Worm (Caenorhabditis elegans) whole organism, young adult: ENCODE measurements around the gene T08D10.4.

Experiments used
- B0035.1 ChIP-seq: sonication (generic microtip); optimal IDR thresholded peaks from 2 replicates; lab custom pipeline; 2016; ENCODE audit warnings: missing genetic modification characterization, mild to moderate bottlenecking, missing compliant biosample characterization, missing genotype, missing genetic modification reagents
- D2030.7 ChIP-seq: fragments of 200-800 bp; sonication (Bioruptor generic); IDR thresholded peaks from 2 replicates; pipeline ENCODE4 v1.3.6; 2022; ENCODE audit warnings: missing genetic modification reagents, missing genetic modification characterization, missing compliant biosample characterization
- F23B12.7 ChIP-seq: sonication (generic microtip); optimal IDR thresholded peaks from 2 replicates; lab custom pipeline; 2017; ENCODE audit warnings: missing genetic modification characterization, mild to moderate bottlenecking, missing compliant biosample characterization, antibody characterized with exemption, moderate library complexity; ENCODE audit not compliant: insufficient read depth
- F33H1.4 ChIP-seq: fragments of 200-800 bp; sonication (Bioruptor generic); IDR thresholded peaks from 2 replicates; pipeline ENCODE4 v1.3.6; 2022; ENCODE audit warnings: missing genetic modification reagents, missing genetic modification characterization, missing compliant biosample characterization
- F49E8.2 ChIP-seq: sonication (generic microtip); optimal IDR thresholded peaks from 3 replicates; lab custom pipeline; 2017; ENCODE audit warnings: missing genetic modification characterization, mild to moderate bottlenecking, missing compliant biosample characterization, antibody characterized with exemption, moderate library complexity; ENCODE audit not compliant: insufficient read depth
- Y53G8AR.9 ChIP-seq: fragments of 200-800 bp; sonication (Bioruptor generic); conservative IDR thresholded peaks from 2 replicates; pipeline ENCODE4 v1.3.6; 2022; ENCODE audit warnings: missing genetic modification reagents, missing genetic modification characterization, missing compliant biosample characterization
- Y56A3A.18 ChIP-seq: fragments of 200-800 bp; sonication (Bioruptor generic); IDR thresholded peaks from 2 replicates; pipeline ENCODE4 v1.3.6; 2022; ENCODE audit warnings: missing genetic modification reagents, missing genetic modification characterization, missing compliant biosample characterization
- Y67H2A.10 ChIP-seq: fragments of 200-800 bp; sonication (Bioruptor generic); conservative IDR thresholded peaks from 2 replicates; pipeline ENCODE4 v1.3.6; 2022; ENCODE audit warnings: missing genetic modification reagents, missing genetic modification characterization, missing compliant biosample characterization
- attf-3 ChIP-seq: fragments of 200-800 bp; sonication (Bioruptor generic); conservative IDR thresholded peaks from 2 replicates; pipeline ENCODE4 v1.3.6; 2022; ENCODE audit warnings: missing genetic modification reagents, missing genetic modification characterization, missing compliant biosample characterization
- attf-5 ChIP-seq: fragments of 200-800 bp; sonication (Bioruptor generic); optimal IDR thresholded peaks from 2 replicates; lab custom pipeline; 2018; ENCODE audit warnings: mild to moderate bottlenecking, missing genetic modification characterization, missing compliant biosample characterization
- ccch-3 ChIP-seq: fragments of 200-800 bp; sonication (Bioruptor generic); optimal IDR thresholded peaks from 2 replicates; lab custom pipeline; 2018; ENCODE audit warnings: mild to moderate bottlenecking, missing genetic modification characterization, missing compliant biosample characterization
- cebp-2 ChIP-seq: fragments of 200-800 bp; sonication (Bioruptor generic); IDR thresholded peaks from 2 replicates; pipeline ENCODE4 v1.3.6; 2022; ENCODE audit warnings: missing genetic modification characterization, missing compliant biosample characterization
- ceh-27 ChIP-seq: fragments of 200-800 bp; sonication (Bioruptor generic); optimal IDR thresholded peaks from 2 replicates; lab custom pipeline; 2018; ENCODE audit warnings: mild to moderate bottlenecking, missing genetic modification characterization, moderate library complexity, missing compliant biosample characterization
- ceh-58 ChIP-seq: fragments of 200-800 bp; sonication (Bioruptor generic); IDR thresholded peaks from 2 replicates; pipeline ENCODE4 v1.3.6; 2022; ENCODE audit warnings: missing genetic modification characterization, missing compliant biosample characterization
- ceh-79 ChIP-seq: sonication (generic microtip); optimal IDR thresholded peaks from 2 replicates; lab custom pipeline; 2017; ENCODE audit warnings: mild to moderate bottlenecking, missing genetic modification characterization, missing compliant biosample characterization
- chd-7 ChIP-seq: sonication (generic microtip); optimal IDR thresholded peaks from 2 replicates; lab custom pipeline; 2016; ENCODE audit warnings: mild to moderate bottlenecking, missing genetic modification characterization, moderate library complexity, missing compliant biosample characterization
- dox-1 ChIP-seq: fragments of 200-800 bp; sonication (Bioruptor generic); IDR thresholded peaks from 2 replicates; pipeline ENCODE4 v1.3.6; 2022; ENCODE audit warnings: missing genetic modification reagents, missing genetic modification characterization, missing compliant biosample characterization
- dpff-1 ChIP-seq: sonication (generic microtip); optimal IDR thresholded peaks from 2 replicates; lab custom pipeline; 2017; ENCODE audit warnings: mild to moderate bottlenecking, missing genetic modification characterization, missing compliant biosample characterization
- hlh-12 ChIP-seq: sonication (generic microtip); optimal IDR thresholded peaks from 2 replicates; lab custom pipeline; 2016; ENCODE audit warnings: missing genetic modification characterization, missing compliant biosample characterization
- hlh-26 ChIP-seq: fragments of 200-800 bp; sonication (Bioruptor generic); conservative IDR thresholded peaks from 2 replicates; pipeline ENCODE4 v1.3.6; 2022; ENCODE audit warnings: missing genetic modification reagents, missing genetic modification characterization, missing compliant biosample characterization
- hmg-1.2 ChIP-seq: fragments of 200-800 bp; sonication (Bioruptor generic); IDR thresholded peaks from 2 replicates; pipeline ENCODE4 v1.3.6; 2022; ENCODE audit warnings: missing genetic modification reagents, missing genetic modification characterization, missing compliant biosample characterization
- hmg-20 ChIP-seq: fragments of 200-800 bp; sonication (Bioruptor generic); IDR thresholded peaks from 2 replicates; pipeline ENCODE4 v1.3.6; 2022; ENCODE audit warnings: missing genetic modification reagents, missing genetic modification characterization, missing compliant biosample characterization
- lsl-1 ChIP-seq: fragments of 200-800 bp; sonication (Bioruptor generic); optimal IDR thresholded peaks from 2 replicates; lab custom pipeline; 2018; ENCODE audit warnings: mild to moderate bottlenecking, missing genetic modification characterization, moderate library complexity, missing compliant biosample characterization
- madf-3 ChIP-seq: fragments of 200-800 bp; sonication (Bioruptor generic); IDR thresholded peaks from 2 replicates; pipeline ENCODE4 v1.3.6; 2022; ENCODE audit warnings: missing genetic modification reagents, missing genetic modification characterization, missing compliant biosample characterization
- madf-6 ChIP-seq: fragments of 200-800 bp; sonication (Bioruptor generic); IDR thresholded peaks from 2 replicates; pipeline ENCODE4 v1.3.6; 2022; ENCODE audit warnings: missing genetic modification reagents, missing genetic modification characterization, missing compliant biosample characterization
- mcd-1 ChIP-seq: fragments of 200-800 bp; sonication (Bioruptor generic); IDR thresholded peaks from 2 replicates; pipeline ENCODE4 v1.3.6; 2022; ENCODE audit warnings: missing genetic modification reagents, missing genetic modification characterization, missing compliant biosample characterization
- nfya-2 ChIP-seq: fragments of 200-800 bp; sonication (Bioruptor generic); IDR thresholded peaks from 2 replicates; pipeline ENCODE4 v1.3.6; 2022; ENCODE audit warnings: missing genetic modification reagents, missing genetic modification characterization, missing compliant biosample characterization
- nfyb-1 ChIP-seq: fragments of 200-800 bp; sonication (Bioruptor generic); IDR thresholded peaks from 2 replicates; pipeline ENCODE4 v1.3.6; 2022; ENCODE audit warnings: missing genetic modification reagents, missing genetic modification characterization, missing compliant biosample characterization
- nhr-179 ChIP-seq: sonication (generic microtip); optimal IDR thresholded peaks from 2 replicates; lab custom pipeline; 2016; ENCODE audit warnings: mild to moderate bottlenecking, missing genetic modification characterization, missing compliant biosample characterization
- nhr-27 ChIP-seq: fragments of 200-800 bp; sonication (Bioruptor generic); optimal IDR thresholded peaks from 2 replicates; lab custom pipeline; 2018; ENCODE audit warnings: mild to moderate bottlenecking, missing genetic modification characterization, moderate library complexity, missing compliant biosample characterization
- nhr-80 ChIP-seq: sonication (generic microtip); optimal IDR thresholded peaks from 2 replicates; lab custom pipeline; 2016; ENCODE audit warnings: missing genetic modification characterization, missing compliant biosample characterization
- pha-4 ChIP-seq: fragments of 150-350 bp; sonication (generic microtip); optimal IDR thresholded peaks from 2 replicates; lab custom pipeline; 2014; ENCODE audit warnings: missing biosample characterization, missing genetic modification reagents, missing genetic modification characterization
- rpc-1 ChIP-seq, 2 experiments: fragments of 150-350 bp in 1 of 2; sonication (generic microtip) in 1 of 2; optimal IDR thresholded peaks; 2 replicates each; lab custom pipeline; 2014 to 2018; ENCODE audit warnings: missing biosample characterization in 1 of 2, missing genetic modification characterization in 1 of 2, missing genetic modification reagents in 1 of 2, missing genotype in 1 of 2
- snpc-3.4 ChIP-seq: sonication (generic microtip); optimal IDR thresholded peaks from 2 replicates; lab custom pipeline; 2017; ENCODE audit warnings: missing genetic modification characterization, mild to moderate bottlenecking, missing compliant biosample characterization, antibody characterized with exemption, moderate library complexity, missing genotype, missing genetic modification reagents
- tbp1 ChIP-seq: fragments of 200-800 bp; sonication (Bioruptor generic); optimal IDR thresholded peaks from 2 replicates; lab custom pipeline; 2018; ENCODE audit warnings: mild to moderate bottlenecking, missing genetic modification characterization, missing compliant biosample characterization
- tbx-9 ChIP-seq: sonication (generic microtip); optimal IDR thresholded peaks from 2 replicates; lab custom pipeline; 2016; ENCODE audit warnings: borderline replicate concordance, missing genetic modification characterization, inconsistent platforms, missing compliant biosample characterization
- ztf-22 ChIP-seq: fragments of 200-800 bp; sonication (Bioruptor generic); optimal IDR thresholded peaks from 2 replicates; lab custom pipeline; 2018; ENCODE audit warnings: mild to moderate bottlenecking, missing genetic modification characterization, moderate library complexity, missing compliant biosample characterization
- ztf-28 ChIP-seq: fragments of 200-800 bp; sonication (Bioruptor generic); IDR thresholded peaks from 2 replicates; pipeline ENCODE4 v1.3.6; 2022; ENCODE audit warnings: missing genetic modification reagents, missing genetic modification characterization, missing compliant biosample characterization
- ztf-6 ChIP-seq: fragments of 200-800 bp; sonication (Bioruptor generic); IDR thresholded peaks from 2 replicates; pipeline ENCODE4 v1.3.6; 2022; ENCODE audit warnings: missing genetic modification reagents, missing genetic modification characterization, missing compliant biosample characterization

T08D10.4 gene

DNA sequence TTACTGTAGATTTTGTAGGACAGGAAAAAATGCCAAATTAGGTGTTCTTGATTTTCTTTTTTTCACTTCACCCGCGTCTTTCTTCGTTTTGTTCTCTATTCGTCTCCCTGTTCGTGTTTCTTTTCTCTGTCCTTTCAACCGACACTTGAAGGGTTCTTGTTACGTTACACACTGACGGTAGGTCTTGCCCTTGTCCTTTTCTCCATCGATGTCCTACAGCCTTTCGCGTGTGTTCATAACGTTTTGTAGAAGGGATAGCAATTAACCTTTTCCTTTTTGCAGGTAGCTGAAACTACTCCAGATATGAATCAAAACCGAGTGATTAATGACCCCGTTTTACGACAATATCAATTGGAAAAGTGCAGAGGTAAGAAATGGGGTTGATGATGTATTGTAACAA lies 29.0 kb downstream of the T08D10.4 start, which contains the start of gene F55G7.1 (continued):
- TF ChIP-seq ceh-27 (GFP tag; lab: Kevin White, UChicago) (peak; percentile 60), hlh-12 (tag; lab: Kevin White, UChicago) (no peak), F49E8.2 (tag; lab: Kevin White, UChicago) (no peak), ztf-22 (no peak), hmg-20 (GFP tag; lab: Robert Waterston, UW) (peak; percentile 18; the same call in 1 of the 2 replicates), nhr-27 (tag; lab: Kevin White, UChicago) (no peak), lsl-1 (GFP tag; lab: Kevin White, UChicago) (no peak), hlh-26 (no peak), Y53G8AR.9 (GFP tag; lab: Robert Waterston, UW) (no peak; the same call in 1 of the 2 replicates), ztf-6 (GFP tag; lab: Robert Waterston, UW) (no peak), madf-3 (GFP tag; lab: Robert Waterston, UW) (no peak), chd-7 (tag; lab: Kevin White, UChicago) (no peak), dpff-1 (tag; lab: Kevin White, UChicago) (no peak), attf-5 (GFP tag; lab: Kevin White, UChicago) (no peak), F23B12.7 (tag; lab: Kevin White, UChicago) (peak; percentile 21), tbp1 (GFP tag; lab: Kevin White, UChicago) (no peak), B0035.1 (tag; lab: Kevin White, UChicago) (no peak), ccch-3 (GFP tag; lab: Kevin White, UChicago) (no peak), Y56A3A.18 (GFP tag; lab: Robert Waterston, UW) (peak; percentile 63; the same call in 1 of the 2 replicates), hmg-1.2 (GFP tag; lab: Robert Waterston, UW) (no peak; the same call in 1 of the 2 replicates), nhr-80 (tag; lab: Kevin White, UChicago) (peak; percentile 46), dox-1 (GFP tag; lab: Robert Waterston, UW) (peak; percentile 71; the same call in 1 of the 2 replicates), D2030.7 (GFP tag; lab: Robert Waterston, UW) (no peak), ceh-79 (tag; lab: Kevin White, UChicago) (no peak), cebp-2 (GFP tag; lab: Robert Waterston, UW) (no peak), nhr-179 (no peak), rpc-1 (optimal IDR thresholded peaks at IDR 0.05; lab: Kevin White, UChicago) (no peak), rpc-1 (tag; optimal IDR thresholded peaks at IDR 0.05; lab: Kevin White, UChicago) (no peak)

DNA sequence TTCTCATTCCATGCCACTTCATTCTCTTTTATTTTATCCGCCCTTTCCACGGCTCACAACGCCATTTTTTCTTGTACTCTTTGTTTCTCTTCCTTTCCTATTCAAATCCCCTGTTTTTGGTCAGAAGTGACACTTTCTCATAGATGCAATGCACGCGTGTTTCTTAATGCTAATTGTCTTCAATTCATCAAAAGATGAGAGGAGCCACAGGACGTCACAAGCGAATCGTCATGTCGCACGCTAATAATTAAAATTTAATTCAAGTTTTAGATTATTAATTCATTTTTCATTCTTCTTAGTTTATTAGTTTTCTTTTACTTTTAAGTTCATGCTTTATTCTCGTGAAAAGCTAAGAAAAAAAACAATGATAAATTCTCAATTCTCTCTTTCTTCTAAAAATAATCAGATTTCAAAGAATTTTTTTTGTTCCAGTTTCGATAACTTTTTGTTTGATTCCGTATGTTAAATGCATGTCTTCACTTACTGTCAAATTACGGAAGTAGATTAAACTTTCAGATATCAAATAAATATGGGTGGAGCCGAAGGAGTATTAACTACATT lies 32.3 kb downstream of the T08D10.4 start, which contains the start of gene Y62H9A.14:
Gene Y62H9A.14, plus strand, starts transcription at position 511 of the 561 bp plus-strand sequence.
- TF ChIP-seq mcd-1 (no peak), D2030.7 (GFP tag; lab: Robert Waterston, UW) (no peak), attf-3 (GFP tag; lab: Robert Waterston, UW) (no peak), F33H1.4 (GFP tag; lab: Robert Waterston, UW) (no peak), madf-6 (GFP tag; lab: Robert Waterston, UW) (no peak), tbx-9 (no peak), Y67H2A.10 (no peak), ceh-58 (GFP tag; lab: Robert Waterston, UW) (no peak), ztf-28 (GFP tag; lab: Robert Waterston, UW) (no peak), snpc-3.4 (tag; lab: Kevin White, UChicago) (no peak), nfya-2 (GFP tag; lab: Robert Waterston, UW) (no peak), ceh-27 (GFP tag; lab: Kevin White, UChicago) (no peak), nfyb-1 (no peak), pha-4 (tag; lab: Kevin White, UChicago) (no peak)
